Fruit fly (Drosophila melanogaster) whole organism, embryonic: ENCODE measurements around the gene CG6216.

Source experiments
- CG10274 ChIP-seq: fragments of 200-800 bp; sonication (Bioruptor generic); optimal IDR thresholded peaks from 3 replicates; lab custom pipeline; 2017; ENCODE audit warnings: missing biosample characterization, mild to moderate bottlenecking, missing genetic modification characterization
- CG11695 ChIP-seq: fragments of 200-800 bp; sonication (Bioruptor generic); IDR thresholded peaks from 3 replicates; pipeline ENCODE4 v1.3.6; 2022; ENCODE audit warnings: missing biosample characterization, missing genetic modification characterization
- CG15514 ChIP-seq: fragments of 200-800 bp; sonication (Bioruptor generic); optimal IDR thresholded peaks from 3 replicates; lab custom pipeline; 2017; ENCODE audit warnings: missing biosample characterization, missing genetic modification characterization, mild to moderate bottlenecking, moderate library complexity, missing genetic modification reagents
- CG1603 ChIP-seq: fragments of 200-800 bp; sonication (Bioruptor generic); optimal IDR thresholded peaks from 2 replicates; lab custom pipeline; 2019; ENCODE audit warnings: missing biosample characterization, mild to moderate bottlenecking, missing genetic modification characterization, moderate library complexity
- CG1647 ChIP-seq: fragments of 200-800 bp; sonication (Bioruptor generic); optimal IDR thresholded peaks from 3 replicates; lab custom pipeline; 2016; ENCODE audit warnings: missing biosample characterization, missing genetic modification characterization
- CG32767 ChIP-seq: fragments of 200-800 bp; sonication (Bioruptor generic); IDR thresholded peaks from 2 replicates; pipeline ENCODE4 v1.3.6; 2022; ENCODE audit warnings: missing biosample characterization, missing genetic modification characterization
- CG3281 ChIP-seq: fragments of 200-800 bp; sonication (Bioruptor generic); optimal IDR thresholded peaks from 3 replicates; lab custom pipeline; 2017; ENCODE audit warnings: missing biosample characterization, mild to moderate bottlenecking, missing genetic modification characterization
- CG3726 ChIP-seq: fragments of 200-800 bp; sonication (Bioruptor generic); IDR thresholded peaks from 3 replicates; pipeline ENCODE4, ENCODE4 v1.3.6; 2022; ENCODE audit warnings: missing biosample characterization, missing genetic modification characterization
- CG3995 ChIP-seq: fragments of 200-800 bp; sonication (Bioruptor generic); optimal IDR thresholded peaks from 3 replicates; lab custom pipeline; 2016; ENCODE audit warnings: missing biosample characterization, missing genetic modification characterization
- CG5180 ChIP-seq: fragments of 200-800 bp; sonication (Bioruptor generic); optimal IDR thresholded peaks from 3 replicates; lab custom pipeline; 2017; ENCODE audit warnings: missing biosample characterization, missing genetic modification characterization, mild to moderate bottlenecking, moderate library complexity, missing genetic modification reagents
- CG7987 ChIP-seq: fragments of 200-800 bp; sonication (Bioruptor generic); optimal IDR thresholded peaks from 2 replicates; lab custom pipeline; 2018; ENCODE audit warnings: missing biosample characterization, mild to moderate bottlenecking, missing genetic modification characterization, moderate library complexity
- CG8290 ChIP-seq, 3 experiments: fragments of 200-800 bp; sonication (Bioruptor generic); optimal IDR thresholded peaks; 2 replicates each; lab custom pipeline; 2016 to 2019; ENCODE audit warnings: missing biosample characterization in 3 of 3, missing genetic modification characterization in 3 of 3, mild to moderate bottlenecking in 2 of 3, moderate library complexity in 1 of 3
- CG8359 ChIP-seq: fragments of 200-800 bp; sonication (Bioruptor generic); optimal IDR thresholded peaks from 2 replicates; lab custom pipeline; 2017; ENCODE audit warnings: missing biosample characterization, mild to moderate bottlenecking, missing genetic modification characterization, borderline replicate concordance
- CG9817 ChIP-seq: fragments of 200-800 bp; sonication (Bioruptor generic); optimal IDR thresholded peaks from 2 replicates; lab custom pipeline; 2018; ENCODE audit warnings: missing biosample characterization, mild to moderate bottlenecking, missing genetic modification characterization, moderate library complexity
- D ChIP-seq, 2 experiments: fragments of 200-800 bp in 1 of 2; fragments of >200 bp in 1 of 2; sonication (Bioruptor generic) in 1 of 2; optimal IDR thresholded peaks; 2 replicates in 1 of 2; 3 replicates in 1 of 2; lab custom pipeline; 2017; ENCODE audit warnings: mild to moderate bottlenecking in 1 of 2, missing biosample characterization in 1 of 2, missing genetic modification characterization in 1 of 2, missing genetic modification reagents in 1 of 2
- Dp ChIP-seq: fragments of 200-800 bp; sonication (Bioruptor generic); optimal IDR thresholded peaks from 2 replicates; lab custom pipeline; 2018; ENCODE audit warnings: missing biosample characterization, mild to moderate bottlenecking, missing genetic modification characterization, moderate library complexity
- Drgx ChIP-seq: fragments of 200-800 bp; sonication (Bioruptor generic); IDR thresholded peaks from 2 replicates; pipeline ENCODE4 v1.3.6; 2022; ENCODE audit warnings: missing biosample characterization, missing genetic modification characterization
- E2f2 ChIP-seq: fragments of 200-800 bp; sonication (Bioruptor generic); IDR thresholded peaks from 2 replicates; pipeline ENCODE4 v1.3.6; 2022; ENCODE audit warnings: missing biosample characterization, missing genetic modification characterization
- Gsc ChIP-seq: fragments of 200-800 bp; sonication (Bioruptor generic); IDR thresholded peaks from 2 replicates; pipeline ENCODE4 v1.3.6; 2022; ENCODE audit warnings: missing biosample characterization, missing genetic modification characterization
- HHEX ChIP-seq: fragments of 200-800 bp; sonication (Bioruptor generic); optimal IDR thresholded peaks from 3 replicates; lab custom pipeline; 2017; ENCODE audit warnings: missing biosample characterization, mild to moderate bottlenecking, missing genetic modification characterization, missing genetic modification reagents
- Med ChIP-seq: fragments of 200-800 bp; sonication (Bioruptor generic); peaks from one replicate; lab custom pipeline; 2016; ENCODE audit warnings: missing biosample characterization, missing genetic modification characterization, mild to moderate bottlenecking, inconsistent platforms, moderate library complexity
- Scr ChIP-seq: fragments of 200-800 bp; sonication (Bioruptor generic); IDR thresholded peaks from 2 replicates; pipeline ENCODE4 v1.3.6; 2022; ENCODE audit warnings: missing biosample characterization, missing genetic modification characterization; ENCODE audit not compliant: partially characterized antibody
- Sry-δ ChIP-seq: fragments of 200-800 bp; sonication (Bioruptor generic); optimal IDR thresholded peaks from 2 replicates; lab custom pipeline; 2016; ENCODE audit warnings: missing biosample characterization, missing genetic modification characterization
- ac ChIP-seq: fragments of 200-800 bp; sonication (Bioruptor generic); optimal IDR thresholded peaks from 3 replicates; lab custom pipeline; 2017; ENCODE audit warnings: missing biosample characterization, mild to moderate bottlenecking, missing genetic modification characterization
- amos ChIP-seq: fragments of 200-800 bp; sonication (Bioruptor generic); IDR thresholded peaks from 2 replicates; pipeline ENCODE4 v1.3.6; 2022; ENCODE audit warnings: missing biosample characterization, missing genetic modification characterization; ENCODE audit not compliant: partially characterized antibody
- br ChIP-seq: fragments of >200 bp; optimal IDR thresholded peaks from 2 replicates; lab custom pipeline; 2017
- bsh ChIP-seq, 2 experiments: fragments of 200-800 bp; sonication (Bioruptor generic); optimal IDR thresholded peaks; 2 replicates each; lab custom pipeline; 2017 to 2018; ENCODE audit warnings: mild to moderate bottlenecking in 2 of 2, missing biosample characterization in 2 of 2, missing genetic modification characterization in 2 of 2, moderate library complexity in 1 of 2
- cato ChIP-seq: fragments of 200-800 bp; sonication (Bioruptor generic); optimal IDR thresholded peaks from 2 replicates; lab custom pipeline; 2016; ENCODE audit warnings: missing biosample characterization, missing genetic modification characterization, borderline replicate concordance
- ci ChIP-seq: fragments of 200-800 bp; sonication (Bioruptor generic); IDR thresholded peaks from 3 replicates; pipeline ENCODE4 v1.3.6; 2022; ENCODE audit warnings: missing biosample characterization, missing genetic modification characterization
- esg ChIP-seq: fragments of 200-800 bp; sonication (Bioruptor generic); conservative IDR thresholded peaks from 2 replicates; pipeline ENCODE4 v1.3.6; 2022; ENCODE audit warnings: missing biosample characterization, missing genetic modification characterization
- eyg ChIP-seq: fragments of 200-800 bp; sonication (Bioruptor generic); optimal IDR thresholded peaks from 3 replicates; lab custom pipeline; 2016; ENCODE audit warnings: missing biosample characterization, missing genetic modification characterization
- ken ChIP-seq: fragments of 200-800 bp; sonication (Bioruptor generic); IDR thresholded peaks from 3 replicates; pipeline ENCODE4 v1.3.6; 2022; ENCODE audit warnings: missing biosample characterization, missing genetic modification characterization
- knrl ChIP-seq: fragments of 200-800 bp; sonication (Bioruptor generic); IDR thresholded peaks from 3 replicates; pipeline ENCODE4 v1.3.6; 2022; ENCODE audit warnings: missing biosample characterization, missing genetic modification characterization; ENCODE audit not compliant: partially characterized antibody
- lbe ChIP-seq: fragments of 200-800 bp; sonication (Bioruptor generic); optimal IDR thresholded peaks from 2 replicates; lab custom pipeline; 2016; ENCODE audit warnings: missing biosample characterization, mild to moderate bottlenecking, missing genetic modification characterization
- lov ChIP-seq, 2 experiments: fragments of 200-800 bp in 1 of 2; fragments of >200 bp in 1 of 2; sonication (Bioruptor generic) in 1 of 2; IDR thresholded peaks in 1 of 2; optimal IDR thresholded peaks in 1 of 2; 2 replicates in 1 of 2; 3 replicates in 1 of 2; pipeline versions ENCODE4 v1.3.6 to Lab custom; 2017 to 2022; ENCODE audit warnings: missing biosample characterization in 1 of 2, missing genetic modification characterization in 1 of 2
- phol ChIP-seq: fragments of 200-800 bp; sonication (Bioruptor generic); optimal IDR thresholded peaks from 3 replicates; lab custom pipeline; 2018; ENCODE audit warnings: missing biosample characterization, mild to moderate bottlenecking, missing genetic modification characterization, moderate library complexity
- row ChIP-seq: fragments of 200-800 bp; sonication (Bioruptor generic); IDR thresholded peaks from 3 replicates; pipeline ENCODE4 v1.3.6; 2022; ENCODE audit warnings: missing biosample characterization, missing genetic modification characterization
- run ChIP-seq: fragments of 200-800 bp; sonication (Bioruptor generic); optimal IDR thresholded peaks from 3 replicates; lab custom pipeline; 2018; ENCODE audit warnings: missing biosample characterization, mild to moderate bottlenecking, missing genetic modification characterization
- sd ChIP-seq: fragments of 200-800 bp; sonication (Bioruptor generic); optimal IDR thresholded peaks from 3 replicates; lab custom pipeline; 2018; ENCODE audit warnings: missing biosample characterization, mild to moderate bottlenecking, missing genetic modification characterization, moderate library complexity
- sna ChIP-seq: fragments of 200-800 bp; sonication (Bioruptor generic); IDR thresholded peaks from 2 replicates; pipeline ENCODE4 v1.3.6; 2022; ENCODE audit warnings: missing biosample characterization, missing genetic modification characterization; ENCODE audit not compliant: partially characterized antibody
- stwl ChIP-seq: fragments of 200-800 bp; sonication (Bioruptor generic); optimal IDR thresholded peaks from 3 replicates; lab custom pipeline; 2018; ENCODE audit warnings: missing biosample characterization, mild to moderate bottlenecking, missing genetic modification characterization, moderate library complexity
- sug ChIP-seq: fragments of 200-800 bp; optimal IDR thresholded peaks from 2 replicates; lab custom pipeline; 2019; ENCODE audit warnings: missing biosample characterization, mild to moderate bottlenecking, missing genetic modification characterization, moderate library complexity
- trem ChIP-seq: fragments of 200-800 bp; optimal IDR thresholded peaks from 3 replicates; lab custom pipeline; 2019; ENCODE audit warnings: missing biosample characterization, mild to moderate bottlenecking, missing genetic modification characterization, moderate library complexity
- tup ChIP-seq: fragments of 200-800 bp; sonication (Bioruptor generic); optimal IDR thresholded peaks from 2 replicates; lab custom pipeline; 2016; ENCODE audit warnings: missing biosample characterization, mild to moderate bottlenecking, missing genetic modification characterization, moderate library complexity
- unc-4 ChIP-seq: fragments of 200-800 bp; sonication (Bioruptor generic); IDR thresholded peaks from 2 replicates; pipeline ENCODE4 v1.3.6; 2022; ENCODE audit warnings: missing biosample characterization, missing genetic modification characterization; ENCODE audit not compliant: partially characterized antibody
- vvl ChIP-seq: fragments of 200-800 bp; sonication (Bioruptor generic); IDR thresholded peaks from 2 replicates; pipeline ENCODE4 v1.3.6; 2022; ENCODE audit warnings: missing biosample characterization, missing genetic modification characterization
- zfh1 ChIP-seq: fragments of 200-800 bp; sonication (Bioruptor generic); IDR thresholded peaks from 3 replicates; pipeline ENCODE4 v1.3.6; 2022; ENCODE audit warnings: missing biosample characterization, missing genetic modification characterization

CG6216 gene

dm6 chr3L:11120419-11120958 lies 30.1 kb downstream of the CG6216 start, which contains the start of the genes FoxK and mRpL2:
TSS of gene FoxK (minus strand) at chr3L:11120783.
TSS of gene mRpL2 (plus strand) at chr3L:11120847.
- TF ChIP-seq trem (tag; lab: Kevin White, UChicago) (peak; percentile 63), CG3726 (GFP tag; lab: Robert Waterston, UW) (no peak), unc-4 (GFP tag; lab: Robert Waterston, UW) (0 out of 2 replicates have a peak, but pooled peaks have one; percentile 38), phol (peak; percentile 45), HHEX (GFP tag; lab: Kevin White, UChicago) (no peak), CG7987 (GFP tag; lab: Kevin White, UChicago) (peak; percentile 28), sd (tag; lab: Kevin White, UChicago) (no peak), eyg (GFP tag; lab: Kevin White, UChicago) (no peak), cato (GFP tag; lab: Kevin White, UChicago) (no peak), CG15514 (peak; percentile 69), amos (GFP tag; lab: Robert Waterston, UW) (peak; percentile 49; the same call in 1 of the 2 replicates), tup (GFP tag; lab: Kevin White, UChicago) (no peak), lbe (GFP tag; lab: Kevin White, UChicago) (peak; percentile 74), Sry-δ (GFP tag; lab: Kevin White, UChicago) (peak; percentile 53), br (lab: Kevin White, UChicago) (no peak), CG32767 (peak; percentile 82), run (peak; percentile 19), CG5180 (GFP tag; lab: Kevin White, UChicago) (no peak), stwl (peak; percentile 83), CG1647 (no peak), lov (optimal IDR thresholded peaks at IDR 0.05; lab: Kevin White, UChicago) (peak; percentile 16), lov (GFP tag; IDR thresholded peaks at IDR 0.05; lab: Robert Waterston, UW) (no peak), CG3995 (GFP tag; lab: Kevin White, UChicago) (no peak), Dp (GFP tag; lab: Kevin White, UChicago) (peak; percentile 51), CG9817 (tag; lab: Kevin White, UChicago) (no peak), ac (GFP tag; lab: Kevin White, UChicago) (no peak), D (optimal IDR thresholded peaks at IDR 0.05; lab: Kevin White, UChicago) (no peak), D (GFP tag; optimal IDR thresholded peaks at IDR 0.05; lab: Kevin White, UChicago) (no peak), CG1603 (tag; lab: Kevin White, UChicago) (peak; percentile 71), ken (GFP tag; lab: Robert Waterston, UW) (no peak), ci (GFP tag; lab: Robert Waterston, UW) (peak; percentile 52), sna (GFP tag; lab: Robert Waterston, UW) (no peak), E2f2 (GFP tag; lab: Robert Waterston, UW) (peak; percentile 58), CG10274 (GFP tag; lab: Kevin White, UChicago) (no peak), vvl (peak; percentile 56; the same call in 1 of the 2 replicates), sug (tag; lab: Kevin White, UChicago) (peak; percentile 0), Gsc (GFP tag; lab: Robert Waterston, UW) (no peak), zfh1 (peak; percentile 31; the same call in 1 of the 3 replicates), Scr (GFP tag; lab: Robert Waterston, UW) (peak; percentile 35; the same call in 1 of the 2 replicates), Med (GFP tag; lab: Kevin White, UChicago) (peak; percentile 80), Drgx (GFP tag; lab: Robert Waterston, UW) (peak; percentile 68), knrl (0 out of 3 replicates have a peak, but pooled peaks have one; percentile 27), CG8290 (GFP tag; optimal IDR thresholded peaks at IDR 0.05; lab: Kevin White, UChicago) (no peak), CG8290 (tag; optimal IDR thresholded peaks at IDR 0.05; lab: Kevin White, UChicago) (peak in 1 of 2 experiments; percentile 60), bsh (GFP tag; optimal IDR thresholded peaks at IDR 0.05; lab: Kevin White, UChicago) (peak in 1 of 2 experiments; percentile 94), row (GFP tag; lab: Robert Waterston, UW) (peak; percentile 20; the same call in 1 of the 3 replicates), CG11695 (GFP tag; lab: Robert Waterston, UW) (0 out of 3 replicates have a peak, but pooled peaks have one; percentile 21), CG3281 (GFP tag; lab: Kevin White, UChicago) (peak; percentile 5), CG8359 (GFP tag; lab: Kevin White, UChicago) (peak; percentile 80), esg (GFP tag; lab: Robert Waterston, UW) (no peak)
